Fruit fly (Drosophila melanogaster) whole organism, larva: ENCODE measurements around the gene Nep6.
A peak's percentile ranks its signal among the peaks of the same experiment; 100 is the strongest.

Experiments
- noc ChIP-seq: fragments of 200-800 bp; sonication (Bioruptor generic); optimal IDR thresholded peaks from 3 replicates; lab custom pipeline; 2019; ENCODE audit warnings: missing biosample characterization, mild to moderate bottlenecking, missing genetic modification characterization, moderate library complexity

Nep6 gene

dm6 chrX:12777195-12777594 lies 24.3 kb upstream of the Nep6 start:
- peak; percentile 81 for TF ChIP-seq noc

dm6 chrX:12777763-12778408 lies 23.6 kb upstream of the Nep6 start:
- TF ChIP-seq noc: no peak

- TF ChIP-seq noc: no peak
Observed at dm6 chrX:12784690-12785441, 16.6 kb upstream of the Nep6 start, which contains the start of gene CG32647. Gene CG32647 (minus strand): TSS chrX:12784958.

- no peak for TF ChIP-seq noc
Observed at dm6 chrX:12821556-12821955, 20.1 kb downstream of the Nep6 start.

dm6 chrX:12831323-12831722 lies 29.9 kb downstream of the Nep6 start:
- no peak for TF ChIP-seq noc

- TF ChIP-seq noc: no peak
Observed at dm6 chrX:12840041-12840440, 38.6 kb downstream of the Nep6 start.

dm6 chrX:12841842-12842437 lies 40.5 kb downstream of the Nep6 start:
- no peak for TF ChIP-seq noc
